Fruit fly (Drosophila melanogaster) whole organism, prepupa: ENCODE data around the gene Cdk1.

Experiments
- CG15336 ChIP-seq: fragments of 200-800 bp; sonication (Bioruptor generic); IDR thresholded peaks from 2 replicates; pipeline ENCODE4 v1.3.6; 2022; ENCODE audit warnings: missing biosample characterization, missing genetic modification characterization
- CG1621 ChIP-seq: fragments of 200-800 bp; sonication (Bioruptor generic); optimal IDR thresholded peaks from 3 replicates; lab custom pipeline; 2018; ENCODE audit warnings: missing biosample characterization, mild to moderate bottlenecking, missing genetic modification characterization
- CG16779 ChIP-seq: fragments of 200-800 bp; sonication (Bioruptor generic); optimal IDR thresholded peaks from 3 replicates; lab custom pipeline; 2017; ENCODE audit warnings: missing biosample characterization, mild to moderate bottlenecking, missing genetic modification characterization
- Hr39 ChIP-seq: fragments of 200-800 bp; sonication (Bioruptor generic); optimal IDR thresholded peaks from 2 replicates; lab custom pipeline; 2016; ENCODE audit warnings: missing biosample characterization, missing genetic modification characterization
- Sox102F ChIP-seq: fragments of 200-800 bp; sonication (Bioruptor generic); optimal IDR thresholded peaks from 2 replicates; lab custom pipeline; 2016; ENCODE audit warnings: missing biosample characterization, mild to moderate bottlenecking, missing genetic modification characterization

dm6 chr2L:10396877-10397587, 11.0 kb upstream of the Cdk1 start:
- no peak for TF ChIP-seq CG15336 (GFP tag; lab: Robert Waterston, UW)
- no peak for TF ChIP-seq Sox102F (GFP tag; lab: Kevin White, UChicago)
- TF ChIP-seq CG1621 (tag; lab: Kevin White, UChicago) = no peak
- TF ChIP-seq CG16779 = no peak
- no peak for TF ChIP-seq Hr39 (GFP tag; lab: Kevin White, UChicago)
